Worm (Caenorhabditis elegans): ENCODE results near the gene Y71H2AM.29.

- no peak for TF ChIP-seq lsy-2 (tag; optimal IDR thresholded peaks at IDR 0.05)
- no peak for TF ChIP-seq nhr-6 (tag; optimal IDR thresholded peaks at IDR 0.05)
- no peak for TF ChIP-seq nhr-11 (tag; optimal IDR thresholded peaks at IDR 0.05)
- TF ChIP-seq ama-1 (optimal IDR thresholded peaks at IDR 0.05), result no peak
- no peak for TF ChIP-seq nhr-23 (tag; optimal IDR thresholded peaks at IDR 0.05)
- no peak for TF ChIP-seq unc-62 (GFP tag; optimal IDR thresholded peaks at IDR 0.05)
- no peak for TF ChIP-seq unc-39 (tag; optimal IDR thresholded peaks at IDR 0.05)
- no peak for TF ChIP-seq elt-1 (tag; optimal IDR thresholded peaks at IDR 0.05)
- TF ChIP-seq ztf-11 (tag; optimal IDR thresholded peaks at IDR 0.05), result no peak
- no peak for TF ChIP-seq gmeb-1 (tag; optimal IDR thresholded peaks at IDR 0.05)
- no peak for TF ChIP-seq fos-1 (tag; optimal IDR thresholded peaks at IDR 0.05)
These were observed 23.3 kb downstream of the Y71H2AM.29 start, which contains the start of gene F56F11.4 for ce11 chrIII:2855929-2856328.
